Worm (Caenorhabditis elegans) whole organism, young adult: Measurements from ENCODE around the gene dpm-1.

Experiments
- B0261.1 ChIP-seq: sonication (generic microtip); optimal IDR thresholded peaks from 2 replicates; lab custom pipeline; 2016; ENCODE audit warnings: mild to moderate bottlenecking, missing genetic modification characterization, moderate library complexity, missing compliant biosample characterization
- C17E4.6 ChIP-seq: fragments of 200-800 bp; sonication (Bioruptor generic); IDR thresholded peaks from 2 replicates; pipeline ENCODE4 v1.3.6; 2022; ENCODE audit warnings: missing genetic modification reagents, missing genetic modification characterization, missing compliant biosample characterization
- F10E7.11 ChIP-seq: sonication (generic microtip); optimal IDR thresholded peaks from 2 replicates; lab custom pipeline; 2017; ENCODE audit warnings: mild to moderate bottlenecking, missing genetic modification characterization, moderate library complexity, missing compliant biosample characterization
- F22D6.2 ChIP-seq: sonication (generic microtip); optimal IDR thresholded peaks from 2 replicates; lab custom pipeline; 2016; ENCODE audit warnings: mild to moderate bottlenecking, missing genetic modification characterization, missing compliant biosample characterization
- F49E8.2 ChIP-seq: sonication (generic microtip); optimal IDR thresholded peaks from 3 replicates; lab custom pipeline; 2017; ENCODE audit warnings: missing genetic modification characterization, mild to moderate bottlenecking, missing compliant biosample characterization, antibody characterized with exemption, moderate library complexity; ENCODE audit not compliant: insufficient read depth
- F57C9.4 ChIP-seq: sonication (generic microtip); optimal IDR thresholded peaks from 2 replicates; lab custom pipeline; 2017; ENCODE audit warnings: mild to moderate bottlenecking, missing genetic modification characterization, missing compliant biosample characterization
- Y53F4B.3 ChIP-seq: fragments of 200-800 bp; sonication (Bioruptor generic); IDR thresholded peaks from 2 replicates; pipeline ENCODE4 v1.3.6; 2022; ENCODE audit warnings: missing genetic modification reagents, missing genetic modification characterization, missing compliant biosample characterization
- Y53G8AR.9 ChIP-seq: fragments of 200-800 bp; sonication (Bioruptor generic); conservative IDR thresholded peaks from 2 replicates; pipeline ENCODE4 v1.3.6; 2022; ENCODE audit warnings: missing genetic modification reagents, missing genetic modification characterization, missing compliant biosample characterization
- ZK185.1 ChIP-seq: sonication (generic microtip); optimal IDR thresholded peaks from 2 replicates; lab custom pipeline; 2016; ENCODE audit warnings: mild to moderate bottlenecking, missing genetic modification characterization, missing compliant biosample characterization; ENCODE audit not compliant: poor library complexity, severe bottlenecking
- attf-6 ChIP-seq: fragments of 200-800 bp; sonication (Bioruptor generic); IDR thresholded peaks from 2 replicates; pipeline ENCODE4 v1.3.6; 2022; ENCODE audit warnings: missing genetic modification reagents, missing genetic modification characterization, missing compliant biosample characterization
- cebp-2 ChIP-seq: fragments of 200-800 bp; sonication (Bioruptor generic); IDR thresholded peaks from 2 replicates; pipeline ENCODE4 v1.3.6; 2022; ENCODE audit warnings: missing genetic modification characterization, missing compliant biosample characterization
- ceh-27 ChIP-seq: fragments of 200-800 bp; sonication (Bioruptor generic); optimal IDR thresholded peaks from 2 replicates; lab custom pipeline; 2018; ENCODE audit warnings: mild to moderate bottlenecking, missing genetic modification characterization, moderate library complexity, missing compliant biosample characterization
- ekl-4 ChIP-seq: fragments of 200-800 bp; sonication (Bioruptor generic); IDR thresholded peaks from 2 replicates; pipeline ENCODE4 v1.3.6; 2022; ENCODE audit warnings: missing genetic modification reagents, missing genetic modification characterization, missing compliant biosample characterization
- ets-4 ChIP-seq: fragments of 200-800 bp; sonication (Bioruptor generic); optimal IDR thresholded peaks from 2 replicates; lab custom pipeline; 2018; ENCODE audit warnings: mild to moderate bottlenecking, missing genetic modification characterization, missing compliant biosample characterization
- hlh-12 ChIP-seq: sonication (generic microtip); optimal IDR thresholded peaks from 2 replicates; lab custom pipeline; 2016; ENCODE audit warnings: missing genetic modification characterization, missing compliant biosample characterization
- hlh-26 ChIP-seq: fragments of 200-800 bp; sonication (Bioruptor generic); conservative IDR thresholded peaks from 2 replicates; pipeline ENCODE4 v1.3.6; 2022; ENCODE audit warnings: missing genetic modification reagents, missing genetic modification characterization, missing compliant biosample characterization
- hmg-1.2 ChIP-seq: fragments of 200-800 bp; sonication (Bioruptor generic); IDR thresholded peaks from 2 replicates; pipeline ENCODE4 v1.3.6; 2022; ENCODE audit warnings: missing genetic modification reagents, missing genetic modification characterization, missing compliant biosample characterization
- hmg-20 ChIP-seq: fragments of 200-800 bp; sonication (Bioruptor generic); IDR thresholded peaks from 2 replicates; pipeline ENCODE4 v1.3.6; 2022; ENCODE audit warnings: missing genetic modification reagents, missing genetic modification characterization, missing compliant biosample characterization
- hsf-1 ChIP-seq: fragments of 200-800 bp; sonication (Bioruptor generic); IDR thresholded peaks from 2 replicates; pipeline ENCODE4 v1.3.6; 2022; ENCODE audit warnings: missing genetic modification reagents, missing genetic modification characterization, missing compliant biosample characterization
- let-526 ChIP-seq: fragments of 200-800 bp; sonication (Bioruptor generic); IDR thresholded peaks from 2 replicates; pipeline ENCODE4 v1.3.6; 2022; ENCODE audit warnings: missing genetic modification reagents, missing genetic modification characterization, missing compliant biosample characterization
- lin-35 ChIP-seq, 3 experiments: fragments of 150-350 bp in 2 of 3; sonication (generic microtip) in 1 of 3; optimal IDR thresholded peaks; 2 replicates each; lab custom pipeline; 2014 to 2018; ENCODE audit warnings: missing biosample characterization in 3 of 3, missing genetic modification characterization in 3 of 3, missing genetic modification reagents in 3 of 3
- lir-1 ChIP-seq: fragments of 200-800 bp; sonication (Bioruptor generic); conservative IDR thresholded peaks from 2 replicates; pipeline ENCODE4 v1.3.6; 2022; ENCODE audit warnings: missing genetic modification reagents, missing genetic modification characterization, missing compliant biosample characterization
- madf-10 ChIP-seq: sonication (generic microtip); optimal IDR thresholded peaks from 2 replicates; lab custom pipeline; 2016; ENCODE audit warnings: mild to moderate bottlenecking, missing genetic modification characterization, missing compliant biosample characterization
- madf-6 ChIP-seq: fragments of 200-800 bp; sonication (Bioruptor generic); IDR thresholded peaks from 2 replicates; pipeline ENCODE4 v1.3.6; 2022; ENCODE audit warnings: missing genetic modification reagents, missing genetic modification characterization, missing compliant biosample characterization
- mcd-1 ChIP-seq: fragments of 200-800 bp; sonication (Bioruptor generic); IDR thresholded peaks from 2 replicates; pipeline ENCODE4 v1.3.6; 2022; ENCODE audit warnings: missing genetic modification reagents, missing genetic modification characterization, missing compliant biosample characterization
- nhr-90 ChIP-seq: sonication (generic microtip); optimal IDR thresholded peaks from 2 replicates; lab custom pipeline; 2016; ENCODE audit warnings: missing genotype, mild to moderate bottlenecking, missing genetic modification characterization, missing compliant biosample characterization
- pha-4 ChIP-seq: fragments of 150-350 bp; sonication (generic microtip); optimal IDR thresholded peaks from 2 replicates; lab custom pipeline; 2014; ENCODE audit warnings: missing biosample characterization, missing genetic modification reagents, missing genetic modification characterization
- rcor-1 ChIP-seq: fragments of 200-800 bp; sonication (Bioruptor generic); IDR thresholded peaks from 2 replicates; pipeline ENCODE4 v1.3.6; 2022; ENCODE audit warnings: missing genetic modification reagents, missing genetic modification characterization, missing compliant biosample characterization
- rec-8 ChIP-seq, 2 experiments: sonication (generic microtip); optimal IDR thresholded peaks; 2 replicates each; lab custom pipeline; 2016; ENCODE audit warnings: mild to moderate bottlenecking in 2 of 2, missing genetic modification characterization in 2 of 2, missing genetic modification reagents in 2 of 2, missing genotype in 2 of 2, missing biosample characterization in 1 of 2, missing compliant biosample characterization in 1 of 2, moderate library complexity in 1 of 2
- snpc-1.1 ChIP-seq: sonication (generic microtip); optimal IDR thresholded peaks from 2 replicates; lab custom pipeline; 2017; ENCODE audit warnings: missing genetic modification characterization, mild to moderate bottlenecking, missing compliant biosample characterization, antibody characterized with exemption, moderate library complexity, missing genotype, missing genetic modification reagents; ENCODE audit not compliant: insufficient read depth
- snpc-3.4 ChIP-seq: sonication (generic microtip); optimal IDR thresholded peaks from 2 replicates; lab custom pipeline; 2017; ENCODE audit warnings: missing genetic modification characterization, mild to moderate bottlenecking, missing compliant biosample characterization, antibody characterized with exemption, moderate library complexity, missing genotype, missing genetic modification reagents
- snpc-4 ChIP-seq, 5 experiments: fragments of 150-350 bp in 1 of 5; sonication (generic microtip) in 4 of 5; optimal IDR thresholded peaks; 2 replicates each; lab custom pipeline; 2014 to 2018; ENCODE audit warnings: missing genetic modification characterization in 5 of 5, missing biosample characterization in 3 of 5, antibody characterized with exemption in 2 of 5, mild to moderate bottlenecking in 2 of 5, missing compliant biosample characterization in 2 of 5, missing genotype in 2 of 5, moderate library complexity in 2 of 5, missing genetic modification reagents in 1 of 5
- xnd-1 ChIP-seq: sonication (generic microtip); optimal IDR thresholded peaks from 2 replicates; lab custom pipeline; 2016; ENCODE audit warnings: missing genotype, missing genetic modification reagents, missing genetic modification characterization, missing compliant biosample characterization
- zfh-2 ChIP-seq: fragments of 200-800 bp; sonication (Bioruptor generic); conservative IDR thresholded peaks from 2 replicates; pipeline ENCODE4 v1.3.6; 2022; ENCODE audit warnings: missing genetic modification reagents, missing genetic modification characterization, missing compliant biosample characterization
- ztf-26 ChIP-seq: sonication (generic microtip); optimal IDR thresholded peaks from 2 replicates; lab custom pipeline; 2017; ENCODE audit warnings: missing genetic modification characterization, missing compliant biosample characterization

The dpm-1 gene

DNA sequence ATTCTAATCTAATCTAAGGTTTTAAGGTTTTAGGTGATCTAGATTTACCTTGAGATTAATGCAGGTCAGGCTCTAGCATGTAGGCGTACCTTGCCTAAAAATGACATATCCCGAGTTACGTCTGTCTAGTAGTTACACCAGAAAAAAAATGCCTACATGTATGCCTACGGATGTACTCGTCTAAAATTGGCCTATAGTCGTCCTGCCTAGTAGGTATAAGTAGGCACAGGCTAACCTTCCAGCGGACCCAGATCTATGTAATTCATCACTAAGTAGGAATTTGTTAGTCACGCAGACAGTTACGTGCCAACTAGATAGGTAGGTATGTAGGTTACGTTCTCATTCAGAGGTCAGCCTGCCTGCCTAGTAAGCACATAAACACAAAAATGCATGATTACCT, 21.8 kb downstream of the dpm-1 start:
- no peak for TF ChIP-seq ZK185.1 (tag; lab: Kevin White, UChicago)
- TF ChIP-seq rcor-1 (GFP tag; lab: Robert Waterston, UW), result no peak
- no peak for TF ChIP-seq ztf-26 (tag; lab: Kevin White, UChicago)
- TF ChIP-seq ceh-27 (GFP tag; lab: Kevin White, UChicago), result no peak

DNA sequence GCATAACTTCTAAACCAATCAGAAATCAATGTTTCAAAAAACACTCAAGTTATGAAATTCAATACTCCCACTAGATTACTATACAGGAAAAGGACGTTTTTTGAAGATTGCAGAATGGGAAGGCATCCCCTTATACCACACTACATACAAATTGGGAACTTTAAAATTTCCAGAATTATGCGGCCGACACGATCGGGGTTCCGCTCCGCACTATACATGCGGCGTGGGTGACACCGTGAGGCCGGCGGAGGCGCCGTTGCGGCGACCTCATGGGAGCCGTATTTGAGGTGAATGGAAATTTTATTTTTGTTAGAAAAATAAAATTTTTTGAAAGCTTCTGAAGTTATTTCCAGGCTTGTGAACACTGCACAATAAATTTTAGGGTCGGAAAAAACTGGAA, 22.8 kb downstream of the dpm-1 start:
- TF ChIP-seq snpc-4 (GFP tag; optimal IDR thresholded peaks at IDR 0.05; lab: Kevin White, UChicago), result no peak
- TF ChIP-seq snpc-4 (tag; optimal IDR thresholded peaks at IDR 0.05; lab: Kevin White, UChicago), result peak in 1 of 4 experiments; percentile 76
- no peak for TF ChIP-seq C17E4.6 (GFP tag; lab: Robert Waterston, UW)
- no peak for TF ChIP-seq pha-4 (tag; lab: Kevin White, UChicago)
- TF ChIP-seq mcd-1 (GFP tag; lab: Robert Waterston, UW), result 0 out of 2 replicates have a peak, but pooled peaks have one; percentile 11
- TF ChIP-seq hmg-1.2, result peak; percentile 54
- TF ChIP-seq snpc-1.1 (tag; lab: Kevin White, UChicago), result peak; percentile 52
- no peak for TF ChIP-seq nhr-90 (tag; lab: Kevin White, UChicago)
- TF ChIP-seq B0261.1, result no peak
- no peak for TF ChIP-seq snpc-3.4 (tag; lab: Kevin White, UChicago)

DNA sequence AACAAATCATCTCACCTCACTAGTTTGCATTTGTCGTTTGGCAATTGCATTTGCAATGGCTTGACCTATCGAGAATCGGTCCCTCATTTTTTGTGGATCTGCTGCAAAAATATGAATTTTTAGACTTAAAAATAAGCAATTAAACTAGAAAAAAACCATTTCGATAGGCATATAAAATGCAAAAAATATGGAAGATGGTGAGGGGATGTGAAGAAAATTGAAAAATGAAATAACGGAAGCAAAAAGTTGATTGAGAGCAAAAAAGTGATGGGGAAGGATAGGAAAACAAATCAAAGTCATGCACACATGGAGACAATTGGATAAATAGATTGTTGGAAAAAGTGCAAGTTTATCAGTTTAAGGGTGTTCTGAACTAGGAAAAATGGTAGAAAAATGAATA, 35.6 kb downstream of the dpm-1 start, which contains the start of gene npr-37:
Gene npr-37 (minus strand): TSS at position 101 of the 400 bp plus-strand sequence.
- TF ChIP-seq F10E7.11 (tag; lab: Kevin White, UChicago) (no peak), xnd-1 (tag; lab: Kevin White, UChicago) (no peak), F57C9.4 (tag; lab: Kevin White, UChicago) (no peak), lir-1 (GFP tag; lab: Robert Waterston, UW) (no peak), hlh-26 (GFP tag; lab: Robert Waterston, UW) (no peak), hsf-1 (GFP tag; lab: Robert Waterston, UW) (no peak), snpc-3.4 (tag; lab: Kevin White, UChicago) (no peak), rec-8 (tag; optimal IDR thresholded peaks at IDR 0.05; lab: Kevin White, UChicago) (no peak), hmg-20 (no peak), Y53F4B.3 (GFP tag; lab: Robert Waterston, UW) (no peak), lin-35 (GFP tag; optimal IDR thresholded peaks at IDR 0.05; lab: Kevin White, UChicago) (no peak), madf-10 (no peak), F49E8.2 (tag; lab: Kevin White, UChicago) (no peak), B0261.1 (no peak), attf-6 (GFP tag; lab: Robert Waterston, UW) (no peak), ekl-4 (GFP tag; lab: Robert Waterston, UW) (no peak), cebp-2 (no peak), ets-4 (no peak), Y53G8AR.9 (no peak)

DNA sequence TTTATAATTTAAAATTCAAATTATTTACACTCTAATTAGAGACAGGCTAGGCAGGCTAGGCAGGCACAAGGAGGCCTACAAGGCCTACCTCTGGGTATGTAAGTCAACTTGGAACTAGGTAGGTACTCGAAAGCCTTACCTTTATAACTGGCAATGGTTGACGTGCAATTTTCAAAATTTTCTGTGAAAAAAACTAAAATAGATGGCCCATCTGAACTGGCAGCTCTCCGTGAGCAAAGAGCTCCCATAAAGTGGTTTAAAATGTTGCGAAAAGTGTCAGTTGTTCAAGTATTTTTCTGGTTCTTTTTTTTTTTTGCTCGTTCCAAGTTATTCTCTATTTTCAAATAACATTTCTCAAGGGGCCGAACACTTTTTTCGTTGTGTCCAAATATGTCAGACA, 38.5 kb downstream of the dpm-1 start:
- TF ChIP-seq zfh-2 (GFP tag; lab: Robert Waterston, UW) (no peak), F22D6.2 (no peak), hlh-12 (tag; lab: Kevin White, UChicago) (no peak), let-526 (GFP tag; lab: Robert Waterston, UW) (no peak), lir-1 (GFP tag; lab: Robert Waterston, UW) (no peak), madf-6 (GFP tag; lab: Robert Waterston, UW) (no peak)
